Fruit fly (Drosophila melanogaster) whole organism, adult: Measurements from ENCODE around the gene Vinc.

Source experiments
- CG11617 ChIP-seq: fragments of 200-800 bp; sonication (Bioruptor generic); optimal IDR thresholded peaks from 2 replicates; lab custom pipeline; 2017; ENCODE audit warnings: mild to moderate bottlenecking, missing biosample characterization, missing genetic modification reagents, missing genetic modification characterization
- CG12768 ChIP-seq: fragments of 200-800 bp; sonication (Bioruptor generic); optimal IDR thresholded peaks from 2 replicates; lab custom pipeline; 2017; ENCODE audit warnings: missing biosample characterization, missing genetic modification characterization, mild to moderate bottlenecking, moderate library complexity, missing genetic modification reagents
- CG14711 ChIP-seq: fragments of 200-800 bp; sonication (Bioruptor generic); optimal IDR thresholded peaks from 2 replicates; lab custom pipeline; 2018; ENCODE audit warnings: missing biosample characterization, mild to moderate bottlenecking, missing genetic modification characterization, moderate library complexity
- CG1620 ChIP-seq: fragments of 200-800 bp; sonication (Bioruptor generic); optimal IDR thresholded peaks from 2 replicates; lab custom pipeline; 2016; ENCODE audit warnings: missing biosample characterization, missing genetic modification characterization
- CG33017 ChIP-seq: fragments of 200-800 bp; sonication (Bioruptor generic); optimal IDR thresholded peaks from 2 replicates; lab custom pipeline; 2018; ENCODE audit warnings: missing biosample characterization, mild to moderate bottlenecking, missing genetic modification characterization, moderate library complexity
- CG5204 ChIP-seq: fragments of 200-800 bp; sonication (Bioruptor generic); optimal IDR thresholded peaks from 2 replicates; lab custom pipeline; 2016; ENCODE audit warnings: missing biosample characterization, missing genetic modification characterization
- CG7045 ChIP-seq: fragments of 200-800 bp; sonication (Bioruptor generic); optimal IDR thresholded peaks from 2 replicates; lab custom pipeline; 2017; ENCODE audit warnings: missing biosample characterization, mild to moderate bottlenecking, missing genetic modification characterization
- CG7101 ChIP-seq: fragments of 200-800 bp; sonication (Bioruptor generic); optimal IDR thresholded peaks from 2 replicates; lab custom pipeline; 2018; ENCODE audit warnings: missing biosample characterization, mild to moderate bottlenecking, missing genetic modification characterization, moderate library complexity
- Clk ChIP-seq: fragments of 200-800 bp; sonication (Bioruptor generic); optimal IDR thresholded peaks from 2 replicates; lab custom pipeline; 2017; ENCODE audit warnings: missing biosample characterization, missing genetic modification characterization
- Crg-1 ChIP-seq: fragments of 200-800 bp; sonication (Bioruptor generic); optimal IDR thresholded peaks from 2 replicates; lab custom pipeline; 2016; ENCODE audit warnings: missing biosample characterization, missing genetic modification characterization
- Hr96 ChIP-seq: fragments of 200-800 bp; sonication (Bioruptor generic); optimal IDR thresholded peaks from 2 replicates; lab custom pipeline; 2016; ENCODE audit warnings: missing biosample characterization, missing genetic modification characterization
- Mnt ChIP-seq: fragments of 200-800 bp; sonication (Bioruptor generic); optimal IDR thresholded peaks from 2 replicates; lab custom pipeline; 2016; ENCODE audit warnings: missing biosample characterization, mild to moderate bottlenecking, missing genetic modification characterization
- bab1 ChIP-seq: fragments of 200-800 bp; sonication (Bioruptor generic); optimal IDR thresholded peaks from 3 replicates; lab custom pipeline; 2019; ENCODE audit warnings: missing biosample characterization, mild to moderate bottlenecking, missing genetic modification characterization, moderate library complexity
- cic ChIP-seq: fragments of 200-800 bp; sonication (Bioruptor generic); optimal IDR thresholded peaks from 2 replicates; lab custom pipeline; 2017; ENCODE audit warnings: missing biosample characterization, mild to moderate bottlenecking, missing genetic modification characterization, moderate library complexity
- cnc ChIP-seq, 2 experiments: fragments of >200 bp; optimal IDR thresholded peaks; 2 replicates each; lab custom pipeline; 2017
- kay ChIP-seq: fragments of 200-800 bp; sonication (Bioruptor generic); peaks from one replicate; lab custom pipeline; 2016; ENCODE audit warnings: missing biosample characterization, missing genetic modification characterization, borderline replicate concordance
- ovo ChIP-seq: fragments of 200-800 bp; sonication (Bioruptor generic); optimal IDR thresholded peaks from 2 replicates; lab custom pipeline; 2016; ENCODE audit warnings: missing biosample characterization, missing genetic modification characterization
- pad ChIP-seq: fragments of 200-800 bp; sonication (Bioruptor generic); optimal IDR thresholded peaks from 3 replicates; lab custom pipeline; 2017; ENCODE audit warnings: missing biosample characterization, missing genetic modification characterization, mild to moderate bottlenecking, moderate library complexity, missing genetic modification reagents
- tj ChIP-seq: fragments of 200-800 bp; sonication (Bioruptor generic); optimal IDR thresholded peaks from 3 replicates; lab custom pipeline; 2017; ENCODE audit warnings: missing biosample characterization, mild to moderate bottlenecking, missing genetic modification characterization, moderate library complexity
- toe ChIP-seq: fragments of 200-800 bp; sonication (Bioruptor generic); optimal IDR thresholded peaks from 2 replicates; lab custom pipeline; 2016; ENCODE audit warnings: missing biosample characterization, missing genetic modification characterization

Vinc gene

dm6 chrX:2222181-2222790 lies at the start of gene Vinc:
Gene Vinc (minus strand): TSS chrX:2222567.
- TF ChIP-seq tj (peak; percentile 86), CG14711 (tag; lab: Kevin White, UChicago) (peak; percentile 89), cnc (optimal IDR thresholded peaks at IDR 0.05; lab: Kevin White, UChicago) (no peak), CG5204 (no peak), Hr96 (GFP tag; lab: Kevin White, UChicago) (peak; percentile 96), CG11617 (GFP tag; lab: Kevin White, UChicago) (peak; percentile 91), cic (GFP tag; lab: Kevin White, UChicago) (peak; percentile 82), Clk (GFP tag; lab: Kevin White, UChicago) (peak; percentile 81), Mnt (GFP tag; lab: Kevin White, UChicago) (peak; percentile 87), Crg-1 (peak; percentile 74), pad (GFP tag; lab: Kevin White, UChicago) (peak; percentile 92), kay (GFP tag; lab: Kevin White, UChicago) (no peak), CG7101 (peak; percentile 92), ovo (peak; percentile 41), CG12768 (GFP tag; lab: Kevin White, UChicago) (peak; percentile 89), CG33017 (tag; lab: Kevin White, UChicago) (peak; percentile 74), toe (GFP tag; lab: Kevin White, UChicago) (peak; percentile 90), CG1620 (peak; percentile 96), bab1 (peak; percentile 97), CG7045 (GFP tag; lab: Kevin White, UChicago) (peak; percentile 84)

dm6 chrX:2270557-2270930 lies 48.2 kb upstream of the Vinc start, which contains the start of gene CG2924:
Gene CG2924 (minus strand): TSS chrX:2270761.
- TF ChIP-seq Mnt (GFP tag; lab: Kevin White, UChicago) (peak; percentile 81), bab1 (peak; percentile 92), toe (GFP tag; lab: Kevin White, UChicago) (peak; percentile 43), ovo (peak; percentile 63), CG11617 (GFP tag; lab: Kevin White, UChicago) (no peak), CG7101 (peak; percentile 62), Clk (GFP tag; lab: Kevin White, UChicago) (peak; percentile 12), Crg-1 (peak; percentile 63), CG14711 (tag; lab: Kevin White, UChicago) (peak; percentile 42), kay (GFP tag; lab: Kevin White, UChicago) (peak; percentile 51), cic (GFP tag; lab: Kevin White, UChicago) (peak; percentile 44), cnc (optimal IDR thresholded peaks at IDR 0.05; lab: Kevin White, UChicago) (no peak), CG7045 (GFP tag; lab: Kevin White, UChicago) (no peak), pad (GFP tag; lab: Kevin White, UChicago) (no peak), CG5204 (no peak), CG1620 (peak; percentile 82), tj (peak; percentile 87), Hr96 (GFP tag; lab: Kevin White, UChicago) (no peak), CG33017 (tag; lab: Kevin White, UChicago) (no peak), CG12768 (GFP tag; lab: Kevin White, UChicago) (no peak)

dm6 chrX:2269822-2270556 lies 47.6 kb upstream of the Vinc start:
- TF ChIP-seq Mnt (GFP tag; lab: Kevin White, UChicago) (peak; percentile 44), cnc (optimal IDR thresholded peaks at IDR 0.05; lab: Kevin White, UChicago) (no peak), CG11617 (GFP tag; lab: Kevin White, UChicago) (peak; percentile 59), CG7101 (peak; percentile 25), toe (GFP tag; lab: Kevin White, UChicago) (peak; percentile 17), cic (GFP tag; lab: Kevin White, UChicago) (no peak), kay (GFP tag; lab: Kevin White, UChicago) (no peak), tj (peak; percentile 87), Crg-1 (no peak), CG33017 (tag; lab: Kevin White, UChicago) (no peak), CG7045 (GFP tag; lab: Kevin White, UChicago) (no peak), CG14711 (tag; lab: Kevin White, UChicago) (no peak), bab1 (no peak), pad (GFP tag; lab: Kevin White, UChicago) (peak; percentile 79), ovo (peak; percentile 64), Hr96 (GFP tag; lab: Kevin White, UChicago) (peak; percentile 63), Clk (GFP tag; lab: Kevin White, UChicago) (no peak), CG5204 (no peak), CG1620 (no peak), CG12768 (GFP tag; lab: Kevin White, UChicago) (peak; percentile 3)

dm6 chrX:2262511-2262910 lies 40.1 kb upstream of the Vinc start, which contains the start of the genes temp and CG3071:
Gene temp (minus strand): TSS chrX:2262515.
Gene CG3071 (plus strand): TSS chrX:2262837.
- TF ChIP-seq cnc (optimal IDR thresholded peaks at IDR 0.05; lab: Kevin White, UChicago), result no peak
- TF ChIP-seq ovo, result peak; percentile 47
- TF ChIP-seq CG14711 (tag; lab: Kevin White, UChicago), result peak; percentile 61
- peak; percentile 80 for TF ChIP-seq CG1620
- TF ChIP-seq cic (GFP tag; lab: Kevin White, UChicago), result peak; percentile 34
- peak; percentile 31 for TF ChIP-seq CG12768 (GFP tag; lab: Kevin White, UChicago)
- TF ChIP-seq CG5204, result no peak
- TF ChIP-seq Mnt (GFP tag; lab: Kevin White, UChicago), result peak; percentile 99
- TF ChIP-seq Hr96 (GFP tag; lab: Kevin White, UChicago), result no peak
- peak; percentile 54 for TF ChIP-seq tj
- peak; percentile 68 for TF ChIP-seq CG7101
- peak; percentile 35 for TF ChIP-seq CG33017 (tag; lab: Kevin White, UChicago)
- peak; percentile 85 for TF ChIP-seq CG11617 (GFP tag; lab: Kevin White, UChicago)
- TF ChIP-seq Crg-1, result peak; percentile 64
- peak; percentile 67 for TF ChIP-seq pad (GFP tag; lab: Kevin White, UChicago)
- peak; percentile 31 for TF ChIP-seq CG7045 (GFP tag; lab: Kevin White, UChicago)
- peak; percentile 50 for TF ChIP-seq bab1
- TF ChIP-seq toe (GFP tag; lab: Kevin White, UChicago), result peak; percentile 82
- no peak for TF ChIP-seq kay (GFP tag; lab: Kevin White, UChicago)
- peak; percentile 9 for TF ChIP-seq Clk (GFP tag; lab: Kevin White, UChicago)
